Fruit fly (Drosophila melanogaster) whole organism, embryonic: Measurements from ENCODE around the gene CG14190.

Experiments
- BEAF-32 ChIP-seq: fragments of 200-800 bp; sonication (Bioruptor generic); optimal IDR thresholded peaks from 3 replicates; lab custom pipeline; 2017; ENCODE audit warnings: missing biosample characterization, missing genetic modification characterization, mild to moderate bottlenecking, moderate library complexity, missing genetic modification reagents
- BtbVII ChIP-seq: fragments of 200-800 bp; sonication (Bioruptor generic); optimal IDR thresholded peaks from 3 replicates; lab custom pipeline; 2017; ENCODE audit warnings: missing biosample characterization, mild to moderate bottlenecking, missing genetic modification characterization
- CG10543 ChIP-seq: fragments of 200-800 bp; sonication (Bioruptor generic); optimal IDR thresholded peaks from 3 replicates; lab custom pipeline; 2017; ENCODE audit warnings: missing biosample characterization, mild to moderate bottlenecking, missing genetic modification characterization, moderate library complexity
- CG12299 ChIP-seq: fragments of 200-800 bp; sonication (Bioruptor generic); optimal IDR thresholded peaks from 2 replicates; lab custom pipeline; 2018; ENCODE audit warnings: missing biosample characterization, mild to moderate bottlenecking, missing genetic modification characterization
- CG13123 ChIP-seq: fragments of 200-800 bp; sonication (Bioruptor generic); optimal IDR thresholded peaks from 2 replicates; lab custom pipeline; 2016; ENCODE audit warnings: missing biosample characterization, missing genetic modification characterization
- CG14050 ChIP-seq: fragments of 200-800 bp; sonication (Bioruptor generic); IDR thresholded peaks from 3 replicates; pipeline ENCODE4 v1.3.6; 2022; ENCODE audit warnings: missing biosample characterization, missing genetic modification characterization
- CG15696 ChIP-seq: fragments of 200-800 bp; sonication (Bioruptor generic); optimal IDR thresholded peaks from 2 replicates; lab custom pipeline; 2019; ENCODE audit warnings: missing biosample characterization, mild to moderate bottlenecking, missing genetic modification characterization, moderate library complexity
- CG1603 ChIP-seq: fragments of 200-800 bp; sonication (Bioruptor generic); optimal IDR thresholded peaks from 2 replicates; lab custom pipeline; 2019; ENCODE audit warnings: missing biosample characterization, mild to moderate bottlenecking, missing genetic modification characterization, moderate library complexity
- CG17186 ChIP-seq: fragments of 200-800 bp; sonication (Bioruptor generic); optimal IDR thresholded peaks from 3 replicates; lab custom pipeline; 2017; ENCODE audit warnings: missing biosample characterization, missing genetic modification reagents, missing genetic modification characterization
- CG17802 ChIP-seq: fragments of 200-800 bp; sonication (Bioruptor generic); optimal IDR thresholded peaks from 2 replicates; lab custom pipeline; 2018; ENCODE audit warnings: missing biosample characterization, mild to moderate bottlenecking, missing genetic modification characterization, moderate library complexity
- CG17912 ChIP-seq: fragments of 200-800 bp; sonication (Bioruptor generic); optimal IDR thresholded peaks from 2 replicates; lab custom pipeline; 2018; ENCODE audit warnings: missing biosample characterization, mild to moderate bottlenecking, missing genetic modification characterization
- CG18619 ChIP-seq: fragments of 200-800 bp; sonication (Bioruptor generic); optimal IDR thresholded peaks from 3 replicates; lab custom pipeline; 2017; ENCODE audit warnings: missing biosample characterization, mild to moderate bottlenecking, missing genetic modification characterization
- CG2129 ChIP-seq: fragments of 200-800 bp; sonication (Bioruptor generic); IDR thresholded peaks from 2 replicates; pipeline ENCODE4 v1.3.6; 2022; ENCODE audit warnings: missing biosample characterization, missing genetic modification characterization; ENCODE audit not compliant: partially characterized antibody
- CG31388 ChIP-seq: fragments of 200-800 bp; sonication (Bioruptor generic); optimal IDR thresholded peaks from 2 replicates; lab custom pipeline; 2016; ENCODE audit warnings: missing biosample characterization, missing genetic modification characterization
- CG3407 ChIP-seq: fragments of 200-800 bp; sonication (Bioruptor generic); optimal IDR thresholded peaks from 2 replicates; lab custom pipeline; 2018; ENCODE audit warnings: missing biosample characterization, mild to moderate bottlenecking, missing genetic modification characterization
- CG34422 ChIP-seq: fragments of 200-800 bp; sonication (Bioruptor generic); IDR thresholded peaks from 3 replicates; pipeline ENCODE4 v1.3.6; 2022; ENCODE audit warnings: missing biosample characterization, missing genetic modification characterization
- CG3726 ChIP-seq: fragments of 200-800 bp; sonication (Bioruptor generic); IDR thresholded peaks from 3 replicates; pipeline ENCODE4, ENCODE4 v1.3.6; 2022; ENCODE audit warnings: missing biosample characterization, missing genetic modification characterization
- CG3847 ChIP-seq: fragments of 200-800 bp; sonication (Bioruptor generic); IDR thresholded peaks from 2 replicates; pipeline ENCODE4 v1.3.6; 2022; ENCODE audit warnings: missing biosample characterization, missing genetic modification characterization
- CG3995 ChIP-seq: fragments of 200-800 bp; sonication (Bioruptor generic); optimal IDR thresholded peaks from 3 replicates; lab custom pipeline; 2016; ENCODE audit warnings: missing biosample characterization, missing genetic modification characterization
- CG6813 ChIP-seq: fragments of 200-800 bp; sonication (Bioruptor generic); optimal IDR thresholded peaks from 2 replicates; lab custom pipeline; 2017; ENCODE audit warnings: missing biosample characterization, missing genetic modification characterization, mild to moderate bottlenecking, moderate library complexity, missing genetic modification reagents
- CG6854 ChIP-seq: fragments of 200-800 bp; sonication (Bioruptor generic); optimal IDR thresholded peaks from 3 replicates; lab custom pipeline; 2017; ENCODE audit warnings: missing biosample characterization, mild to moderate bottlenecking, missing genetic modification characterization
- CG7745 ChIP-seq: fragments of 200-800 bp; sonication (Bioruptor generic); optimal IDR thresholded peaks from 2 replicates; lab custom pipeline; 2018; ENCODE audit warnings: missing biosample characterization, mild to moderate bottlenecking, missing genetic modification characterization, moderate library complexity
- CG8765 ChIP-seq: fragments of 200-800 bp; sonication (Bioruptor generic); IDR thresholded peaks from 2 replicates; pipeline ENCODE4 v1.3.6; 2022; ENCODE audit warnings: missing biosample characterization, missing genetic modification characterization
- Camta ChIP-seq: fragments of 200-800 bp; sonication (Bioruptor generic); optimal IDR thresholded peaks from 2 replicates; lab custom pipeline; 2016; ENCODE audit warnings: missing biosample characterization, missing genetic modification characterization
- D ChIP-seq, 2 experiments: fragments of 200-800 bp in 1 of 2; fragments of >200 bp in 1 of 2; sonication (Bioruptor generic) in 1 of 2; optimal IDR thresholded peaks; 2 replicates in 1 of 2; 3 replicates in 1 of 2; lab custom pipeline; 2017; ENCODE audit warnings: mild to moderate bottlenecking in 1 of 2, missing biosample characterization in 1 of 2, missing genetic modification characterization in 1 of 2, missing genetic modification reagents in 1 of 2
- Dip3 ChIP-seq: fragments of 200-800 bp; sonication (Bioruptor generic); optimal IDR thresholded peaks from 3 replicates; lab custom pipeline; 2016; ENCODE audit warnings: missing biosample characterization, missing genetic modification characterization
- Eip74EF ChIP-seq, 2 experiments: fragments of 200-800 bp in 1 of 2; fragments of >200 bp in 1 of 2; sonication (Bioruptor generic) in 1 of 2; optimal IDR thresholded peaks; 2 replicates each; lab custom pipeline; 2017 to 2019; ENCODE audit warnings: missing biosample characterization in 2 of 2, missing genetic modification characterization in 2 of 2, mild to moderate bottlenecking in 1 of 2, moderate library complexity in 1 of 2
- HmgZ ChIP-seq: fragments of 200-800 bp; sonication (Bioruptor generic); optimal IDR thresholded peaks from 2 replicates; lab custom pipeline; 2018; ENCODE audit warnings: missing biosample characterization, mild to moderate bottlenecking, missing genetic modification characterization
- Hr51 ChIP-seq, 2 experiments: fragments of 200-800 bp; sonication (Bioruptor generic); optimal IDR thresholded peaks; 2 replicates in 1 of 2; 3 replicates in 1 of 2; lab custom pipeline; 2016 to 2018; ENCODE audit warnings: missing biosample characterization in 2 of 2, missing genetic modification characterization in 2 of 2, mild to moderate bottlenecking in 1 of 2, moderate library complexity in 1 of 2
- Mrtf ChIP-seq: fragments of 200-800 bp; sonication (Bioruptor generic); IDR thresholded peaks from 3 replicates; pipeline ENCODE4 v1.3.6; 2022; ENCODE audit warnings: missing biosample characterization, missing genetic modification characterization
- Optix ChIP-seq: fragments of 200-800 bp; sonication (Bioruptor generic); IDR thresholded peaks from 3 replicates; pipeline ENCODE4 v1.3.6; 2022; ENCODE audit warnings: missing biosample characterization, missing genetic modification characterization
- Six4 ChIP-seq: fragments of 200-800 bp; sonication (Bioruptor generic); optimal IDR thresholded peaks from 2 replicates; lab custom pipeline; 2016; ENCODE audit warnings: missing biosample characterization, missing genetic modification characterization
- ato ChIP-seq: fragments of 200-800 bp; sonication (Bioruptor generic); IDR thresholded peaks from 2 replicates; pipeline ENCODE4 v1.3.6; 2022; ENCODE audit warnings: missing biosample characterization, missing genetic modification characterization; ENCODE audit not compliant: partially characterized antibody
- crol ChIP-seq: fragments of 200-800 bp; sonication (Bioruptor generic); IDR thresholded peaks from 2 replicates; pipeline ENCODE4 v1.3.6; 2022; ENCODE audit warnings: missing biosample characterization, missing genetic modification characterization
- crp ChIP-seq, 2 experiments: fragments of 200-800 bp; sonication (Bioruptor generic); optimal IDR thresholded peaks; 2 replicates in 1 of 2; 3 replicates in 1 of 2; lab custom pipeline; 2017; ENCODE audit warnings: missing biosample characterization in 2 of 2, missing genetic modification characterization in 2 of 2, mild to moderate bottlenecking in 1 of 2, moderate library complexity in 1 of 2
- cwo ChIP-seq: fragments of 200-800 bp; sonication (Bioruptor generic); optimal IDR thresholded peaks from 3 replicates; lab custom pipeline; 2017; ENCODE audit warnings: missing biosample characterization, missing genetic modification characterization, mild to moderate bottlenecking, moderate library complexity, missing genetic modification reagents
- dan ChIP-seq: fragments of 200-800 bp; sonication (Bioruptor generic); IDR thresholded peaks from 2 replicates; pipeline ENCODE4 v1.3.6; 2022; ENCODE audit warnings: missing biosample characterization, missing genetic modification characterization
- dm ChIP-seq: fragments of 200-800 bp; sonication (Bioruptor generic); optimal IDR thresholded peaks from 3 replicates; lab custom pipeline; 2016; ENCODE audit warnings: missing biosample characterization, missing genetic modification characterization
- exex ChIP-seq: fragments of 200-800 bp; sonication (Bioruptor generic); optimal IDR thresholded peaks from 4 replicates; lab custom pipeline; 2018; ENCODE audit warnings: missing biosample characterization, mild to moderate bottlenecking, missing genetic modification characterization, moderate library complexity
- fd64A ChIP-seq: fragments of 200-800 bp; sonication (Bioruptor generic); optimal IDR thresholded peaks from 3 replicates; lab custom pipeline; 2018; ENCODE audit warnings: missing biosample characterization, mild to moderate bottlenecking, missing genetic modification characterization
- jumu ChIP-seq: fragments of 200-800 bp; sonication (Bioruptor generic); optimal IDR thresholded peaks from 3 replicates; lab custom pipeline; 2016; ENCODE audit warnings: missing biosample characterization, missing genetic modification characterization
- klu ChIP-seq: fragments of 200-800 bp; sonication (Bioruptor generic); IDR thresholded peaks from 2 replicates; pipeline ENCODE4 v1.3.6; 2022; ENCODE audit warnings: missing biosample characterization, missing genetic modification characterization
- knrl ChIP-seq: fragments of 200-800 bp; sonication (Bioruptor generic); IDR thresholded peaks from 3 replicates; pipeline ENCODE4 v1.3.6; 2022; ENCODE audit warnings: missing biosample characterization, missing genetic modification characterization; ENCODE audit not compliant: partially characterized antibody
- onecut ChIP-seq: fragments of 200-800 bp; sonication (Bioruptor generic); IDR thresholded peaks from 2 replicates; pipeline ENCODE4 v1.3.6; 2022; ENCODE audit warnings: missing biosample characterization, missing genetic modification characterization
- otp ChIP-seq: fragments of 200-800 bp; sonication (Bioruptor generic); IDR thresholded peaks from 3 replicates; pipeline ENCODE4, ENCODE4 v1.3.6; 2022; ENCODE audit warnings: missing biosample characterization, missing genetic modification characterization
- row ChIP-seq: fragments of 200-800 bp; sonication (Bioruptor generic); IDR thresholded peaks from 3 replicates; pipeline ENCODE4 v1.3.6; 2022; ENCODE audit warnings: missing biosample characterization, missing genetic modification characterization
- tgo ChIP-seq: fragments of 200-800 bp; sonication (Bioruptor generic); IDR thresholded peaks from 3 replicates; pipeline ENCODE4 v1.3.6; 2022; ENCODE audit warnings: missing biosample characterization, missing genetic modification characterization
- ttk ChIP-seq: fragments of 200-800 bp; sonication (Bioruptor generic); IDR thresholded peaks from 2 replicates; pipeline ENCODE4 v2.1.2; 2022; ENCODE audit warnings: missing biosample characterization, missing genetic modification characterization
- z ChIP-seq: fragments of 200-800 bp; sonication (Bioruptor generic); IDR thresholded peaks from 3 replicates; pipeline ENCODE4 v1.3.6; 2022; ENCODE audit warnings: missing biosample characterization, missing genetic modification characterization

The CG14190 gene

dm6 chrX:19056611-19057010 lies at the start of gene CG14190:
CG14190 (plus strand) TSS chrX:19056911.
- TF ChIP-seq HmgZ (tag; lab: Kevin White, UChicago) (no peak), jumu (no peak), Mrtf (GFP tag; lab: Robert Waterston, UW) (no peak), CG7745 (no peak), dan (GFP tag; lab: Robert Waterston, UW) (no peak), knrl (GFP tag; lab: Robert Waterston, UW) (no peak), CG6813 (no peak), CG10543 (GFP tag; lab: Kevin White, UChicago) (no peak), BtbVII (GFP tag; lab: Kevin White, UChicago) (no peak), exex (tag; lab: Kevin White, UChicago) (no peak), CG34422 (no peak), CG8765 (GFP tag; lab: Robert Waterston, UW) (no peak), BEAF-32 (GFP tag; lab: Kevin White, UChicago) (no peak)

dm6 chrX:19008882-19009281 lies 47.8 kb upstream of the CG14190 start:
- TF ChIP-seq CG3995 (GFP tag; lab: Kevin White, UChicago) (no peak), CG3847 (no peak), CG15696 (no peak), CG13123 (GFP tag; lab: Kevin White, UChicago) (no peak), CG1603 (tag; lab: Kevin White, UChicago) (peak; percentile 42), Optix (GFP tag; lab: Robert Waterston, UW) (peak; percentile 44; the same call in 2 of the 3 replicates), Six4 (GFP tag; lab: Kevin White, UChicago) (peak; percentile 16), CG3407 (GFP tag; lab: Kevin White, UChicago) (peak; percentile 40), CG3726 (GFP tag; lab: Robert Waterston, UW) (peak; percentile 61; the same call in 1 of the 3 replicates), Camta (peak; percentile 1), ttk (peak; percentile 60), CG18619 (GFP tag; lab: Kevin White, UChicago) (peak; percentile 25), CG31388 (GFP tag; lab: Kevin White, UChicago) (no peak), fd64A (GFP tag; lab: Kevin White, UChicago) (peak; percentile 15), Hr51 (GFP tag; optimal IDR thresholded peaks at IDR 0.05; lab: Kevin White, UChicago) (peak in 1 of 2 experiments; percentile 44), CG17802 (peak; percentile 1), onecut (GFP tag; lab: Robert Waterston, UW) (peak; percentile 36; the same call in 1 of the 2 replicates), row (GFP tag; lab: Robert Waterston, UW) (peak; percentile 70), klu (GFP tag; lab: Robert Waterston, UW) (0 out of 2 replicates have a peak, but pooled peaks have one; percentile 32), CG14050 (GFP tag; lab: Robert Waterston, UW) (peak; percentile 44; the same call in 1 of the 3 replicates), Dip3 (GFP tag; lab: Kevin White, UChicago) (no peak), CG6854 (GFP tag; lab: Kevin White, UChicago) (no peak), dm (GFP tag; lab: Kevin White, UChicago) (no peak), z (GFP tag; lab: Robert Waterston, UW) (peak; percentile 49; the same call in 1 of the 3 replicates), CG2129 (GFP tag; lab: Robert Waterston, UW) (no peak), otp (GFP tag; lab: Robert Waterston, UW) (peak; percentile 42; the same call in 2 of the 3 replicates), D (optimal IDR thresholded peaks at IDR 0.05; lab: Kevin White, UChicago) (no peak), D (GFP tag; optimal IDR thresholded peaks at IDR 0.05; lab: Kevin White, UChicago) (peak; percentile 44), CG17912 (no peak), cwo (GFP tag; lab: Kevin White, UChicago) (no peak), tgo (GFP tag; lab: Robert Waterston, UW) (peak; percentile 47; the same call in 2 of the 3 replicates), Eip74EF (GFP tag; optimal IDR thresholded peaks at IDR 0.05; lab: Kevin White, UChicago) (peak in 1 of 2 experiments; percentile 6), ato (GFP tag; lab: Robert Waterston, UW) (no peak), crol (GFP tag; lab: Robert Waterston, UW) (no peak), CG12299 (peak; percentile 16), crp (GFP tag; optimal IDR thresholded peaks at IDR 0.05; lab: Kevin White, UChicago) (no peak), CG17186 (GFP tag; lab: Kevin White, UChicago) (no peak)
